Fruit fly (Drosophila melanogaster) whole organism, wandering third instar larva: ENCODE measurements around the gene CG3632.

Experiments used
- CG9705 ChIP-seq: fragments of 200-800 bp; sonication (Bioruptor generic); optimal IDR thresholded peaks from 2 replicates; lab custom pipeline; 2018; ENCODE audit warnings: missing biosample characterization, mild to moderate bottlenecking, missing genetic modification characterization
- CrebA ChIP-seq: fragments of 200-800 bp; sonication (Bioruptor generic); optimal IDR thresholded peaks from 2 replicates; lab custom pipeline; 2016; ENCODE audit warnings: missing biosample characterization, mild to moderate bottlenecking, missing genetic modification characterization, borderline replicate concordance
- Jra ChIP-seq: sonication (Bioruptor generic); optimal IDR thresholded peaks from 2 replicates; lab custom pipeline; 2016; ENCODE audit warnings: missing biosample characterization, missing genetic modification characterization
- N ChIP-seq: fragments of >200 bp; optimal IDR thresholded peaks from 2 replicates; lab custom pipeline; 2018; ENCODE audit warnings: missing biosample characterization, missing external identifiers, missing genetic modification characterization
- OdsH ChIP-seq: fragments of 200-800 bp; sonication (Bioruptor generic); optimal IDR thresholded peaks from 2 replicates; lab custom pipeline; 2016; ENCODE audit warnings: missing biosample characterization, mild to moderate bottlenecking, missing genetic modification characterization
- lola ChIP-seq: fragments of >200 bp; optimal IDR thresholded peaks from 2 replicates; lab custom pipeline; 2017; ENCODE audit warnings: missing biosample characterization, missing genetic modification characterization
- woc ChIP-seq: sonication (Bioruptor generic); optimal IDR thresholded peaks from 2 replicates; lab custom pipeline; 2016; ENCODE audit warnings: missing biosample characterization, mild to moderate bottlenecking, missing genetic modification characterization

dm6 chrX:16309764-16310163 is 13.3 kb downstream of the CG3632 start:
- no peak for TF ChIP-seq CG9705 (GFP tag; lab: Kevin White, UChicago)
- no peak for TF ChIP-seq N (GFP tag; lab: Kevin White, UChicago)
- TF ChIP-seq CrebA: no peak
- no peak for TF ChIP-seq lola (GFP tag; lab: Kevin White, UChicago)
- TF ChIP-seq OdsH (GFP tag; lab: Kevin White, UChicago): no peak
- TF ChIP-seq Jra (GFP tag; lab: Kevin White, UChicago): no peak
- no peak for TF ChIP-seq woc (GFP tag; lab: Kevin White, UChicago)
